Worm (Caenorhabditis elegans) whole organism, young adult: ENCODE results near the gene gtf-2H3.

Experiments
- B0261.1 ChIP-seq: sonication (generic microtip); optimal IDR thresholded peaks from 2 replicates; lab custom pipeline; 2016; ENCODE audit warnings: mild to moderate bottlenecking, missing genetic modification characterization, moderate library complexity, missing compliant biosample characterization
- F10E7.11 ChIP-seq: sonication (generic microtip); optimal IDR thresholded peaks from 2 replicates; lab custom pipeline; 2017; ENCODE audit warnings: mild to moderate bottlenecking, missing genetic modification characterization, moderate library complexity, missing compliant biosample characterization
- F33H1.4 ChIP-seq: fragments of 200-800 bp; sonication (Bioruptor generic); IDR thresholded peaks from 2 replicates; pipeline ENCODE4 v1.3.6; 2022; ENCODE audit warnings: missing genetic modification reagents, missing genetic modification characterization, missing compliant biosample characterization
- Y53G8AR.9 ChIP-seq: fragments of 200-800 bp; sonication (Bioruptor generic); conservative IDR thresholded peaks from 2 replicates; pipeline ENCODE4 v1.3.6; 2022; ENCODE audit warnings: missing genetic modification reagents, missing genetic modification characterization, missing compliant biosample characterization
- ama-1 ChIP-seq, 3 experiments: fragments of 150-350 bp in 1 of 3; sonication (generic microtip) in 2 of 3; optimal IDR thresholded peaks; 2 replicates each; lab custom pipeline; 2014 to 2018; ENCODE audit warnings: missing biosample characterization in 2 of 3, missing genetic modification characterization in 2 of 3, missing genetic modification reagents in 2 of 3
- aptf-3 ChIP-seq: fragments of 200-800 bp; sonication (Bioruptor generic); IDR thresholded peaks from 2 replicates; pipeline ENCODE4 v1.3.6; 2022; ENCODE audit warnings: missing genetic modification characterization, missing compliant biosample characterization
- athp-1 ChIP-seq: sonication (generic microtip); optimal IDR thresholded peaks from 2 replicates; lab custom pipeline; 2017; ENCODE audit warnings: mild to moderate bottlenecking, missing genetic modification characterization, missing compliant biosample characterization
- attf-3 ChIP-seq: fragments of 200-800 bp; sonication (Bioruptor generic); conservative IDR thresholded peaks from 2 replicates; pipeline ENCODE4 v1.3.6; 2022; ENCODE audit warnings: missing genetic modification reagents, missing genetic modification characterization, missing compliant biosample characterization
- attf-5 ChIP-seq: fragments of 200-800 bp; sonication (Bioruptor generic); optimal IDR thresholded peaks from 2 replicates; lab custom pipeline; 2018; ENCODE audit warnings: mild to moderate bottlenecking, missing genetic modification characterization, missing compliant biosample characterization
- attf-6 ChIP-seq: fragments of 200-800 bp; sonication (Bioruptor generic); IDR thresholded peaks from 2 replicates; pipeline ENCODE4 v1.3.6; 2022; ENCODE audit warnings: missing genetic modification reagents, missing genetic modification characterization, missing compliant biosample characterization
- bed-2 ChIP-seq: fragments of 200-800 bp; sonication (Bioruptor generic); IDR thresholded peaks from 2 replicates; pipeline ENCODE4 v1.3.6; 2022; ENCODE audit warnings: missing genetic modification reagents, missing genetic modification characterization, missing compliant biosample characterization
- ceh-100 ChIP-seq: fragments of 200-800 bp; sonication (Bioruptor generic); IDR thresholded peaks from 2 replicates; pipeline ENCODE4 v1.3.6; 2022; ENCODE audit warnings: missing genetic modification reagents, missing genetic modification characterization, missing compliant biosample characterization
- chd-7 ChIP-seq: sonication (generic microtip); optimal IDR thresholded peaks from 2 replicates; lab custom pipeline; 2016; ENCODE audit warnings: mild to moderate bottlenecking, missing genetic modification characterization, moderate library complexity, missing compliant biosample characterization
- dox-1 ChIP-seq: fragments of 200-800 bp; sonication (Bioruptor generic); IDR thresholded peaks from 2 replicates; pipeline ENCODE4 v1.3.6; 2022; ENCODE audit warnings: missing genetic modification reagents, missing genetic modification characterization, missing compliant biosample characterization
- dpff-1 ChIP-seq: sonication (generic microtip); optimal IDR thresholded peaks from 2 replicates; lab custom pipeline; 2017; ENCODE audit warnings: mild to moderate bottlenecking, missing genetic modification characterization, missing compliant biosample characterization
- dpl-1 ChIP-seq: fragments of 150-350 bp; optimal IDR thresholded peaks from 2 replicates; lab custom pipeline; 2014; ENCODE audit warnings: missing biosample characterization, missing genetic modification reagents, missing genetic modification characterization
- egl-18 ChIP-seq: fragments of 200-800 bp; sonication (Bioruptor generic); IDR thresholded peaks from 2 replicates; pipeline ENCODE4 v1.3.6; 2022; ENCODE audit warnings: missing genetic modification reagents, missing genetic modification characterization, missing compliant biosample characterization
- egl-44 ChIP-seq: fragments of 200-800 bp; sonication (Bioruptor generic); IDR thresholded peaks from 2 replicates; pipeline ENCODE4 v1.3.6; 2022; ENCODE audit warnings: missing genetic modification reagents, missing genetic modification characterization, missing compliant biosample characterization
- egrh-3 ChIP-seq: fragments of 200-800 bp; sonication (Bioruptor generic); IDR thresholded peaks from 2 replicates; pipeline ENCODE4 v1.3.6; 2022; ENCODE audit warnings: missing genetic modification reagents, missing genetic modification characterization, missing compliant biosample characterization
- ets-4 ChIP-seq: fragments of 200-800 bp; sonication (Bioruptor generic); optimal IDR thresholded peaks from 2 replicates; lab custom pipeline; 2018; ENCODE audit warnings: mild to moderate bottlenecking, missing genetic modification characterization, missing compliant biosample characterization
- him-1 ChIP-seq: sonication (generic microtip); optimal IDR thresholded peaks from 2 replicates; lab custom pipeline; 2016; ENCODE audit warnings: missing genotype, missing genetic modification reagents, missing genetic modification characterization, missing compliant biosample characterization
- hlh-12 ChIP-seq: sonication (generic microtip); optimal IDR thresholded peaks from 2 replicates; lab custom pipeline; 2016; ENCODE audit warnings: missing genetic modification characterization, missing compliant biosample characterization
- hlh-26 ChIP-seq: fragments of 200-800 bp; sonication (Bioruptor generic); conservative IDR thresholded peaks from 2 replicates; pipeline ENCODE4 v1.3.6; 2022; ENCODE audit warnings: missing genetic modification reagents, missing genetic modification characterization, missing compliant biosample characterization
- hmg-20 ChIP-seq: fragments of 200-800 bp; sonication (Bioruptor generic); IDR thresholded peaks from 2 replicates; pipeline ENCODE4 v1.3.6; 2022; ENCODE audit warnings: missing genetic modification reagents, missing genetic modification characterization, missing compliant biosample characterization
- lag-1 ChIP-seq: fragments of 200-800 bp; sonication (Bioruptor generic); IDR thresholded peaks from 2 replicates; pipeline ENCODE4 v1.3.6; 2022; ENCODE audit warnings: missing genetic modification reagents, missing genetic modification characterization, missing compliant biosample characterization
- let-526 ChIP-seq: fragments of 200-800 bp; sonication (Bioruptor generic); IDR thresholded peaks from 2 replicates; pipeline ENCODE4 v1.3.6; 2022; ENCODE audit warnings: missing genetic modification reagents, missing genetic modification characterization, missing compliant biosample characterization
- lin-26 ChIP-seq: fragments of 200-800 bp; sonication (Bioruptor generic); IDR thresholded peaks from 2 replicates; pipeline ENCODE4 v1.3.6; 2022; ENCODE audit warnings: missing genetic modification reagents, missing genetic modification characterization, missing compliant biosample characterization
- lin-54 ChIP-seq: fragments of 200-800 bp; sonication (Bioruptor generic); optimal IDR thresholded peaks from 2 replicates; lab custom pipeline; 2018; ENCODE audit warnings: mild to moderate bottlenecking, missing genetic modification characterization, missing compliant biosample characterization
- lsy-27 ChIP-seq: sonication (generic microtip); optimal IDR thresholded peaks from 2 replicates; lab custom pipeline; 2017; ENCODE audit warnings: missing genetic modification characterization, mild to moderate bottlenecking, missing compliant biosample characterization, antibody characterized with exemption, missing genotype, borderline replicate concordance; ENCODE audit not compliant: insufficient read depth
- madf-10 ChIP-seq: sonication (generic microtip); optimal IDR thresholded peaks from 2 replicates; lab custom pipeline; 2016; ENCODE audit warnings: mild to moderate bottlenecking, missing genetic modification characterization, missing compliant biosample characterization
- madf-8 ChIP-seq: fragments of 200-800 bp; sonication (Bioruptor generic); conservative IDR thresholded peaks from 2 replicates; pipeline ENCODE4 v1.3.6; 2022; ENCODE audit warnings: missing genetic modification reagents, missing genetic modification characterization, missing compliant biosample characterization
- mcd-1 ChIP-seq: fragments of 200-800 bp; sonication (Bioruptor generic); IDR thresholded peaks from 2 replicates; pipeline ENCODE4 v1.3.6; 2022; ENCODE audit warnings: missing genetic modification reagents, missing genetic modification characterization, missing compliant biosample characterization
- mes-4 ChIP-seq: sonication (generic microtip); optimal IDR thresholded peaks from 2 replicates; lab custom pipeline; 2016; ENCODE audit warnings: missing genotype, missing genetic modification characterization, missing compliant biosample characterization
- nfya-1 ChIP-seq: sonication (generic microtip); optimal IDR thresholded peaks from 2 replicates; lab custom pipeline; 2017; ENCODE audit warnings: antibody characterized with exemption, missing compliant biosample characterization, missing genetic modification characterization, borderline replicate concordance; ENCODE audit not compliant: insufficient read depth
- nhr-90 ChIP-seq: sonication (generic microtip); optimal IDR thresholded peaks from 2 replicates; lab custom pipeline; 2016; ENCODE audit warnings: missing genotype, mild to moderate bottlenecking, missing genetic modification characterization, missing compliant biosample characterization
- pha-4 ChIP-seq: fragments of 150-350 bp; sonication (generic microtip); optimal IDR thresholded peaks from 2 replicates; lab custom pipeline; 2014; ENCODE audit warnings: missing biosample characterization, missing genetic modification reagents, missing genetic modification characterization
- rcor-1 ChIP-seq: fragments of 200-800 bp; sonication (Bioruptor generic); IDR thresholded peaks from 2 replicates; pipeline ENCODE4 v1.3.6; 2022; ENCODE audit warnings: missing genetic modification reagents, missing genetic modification characterization, missing compliant biosample characterization
- rpc-1 ChIP-seq, 2 experiments: fragments of 150-350 bp in 1 of 2; sonication (generic microtip) in 1 of 2; optimal IDR thresholded peaks; 2 replicates each; lab custom pipeline; 2014 to 2018; ENCODE audit warnings: missing biosample characterization in 1 of 2, missing genetic modification characterization in 1 of 2, missing genetic modification reagents in 1 of 2, missing genotype in 1 of 2
- snpc-1.3 ChIP-seq: sonication (generic microtip); optimal IDR thresholded peaks from 2 replicates; lab custom pipeline; 2017; ENCODE audit warnings: missing genetic modification characterization, mild to moderate bottlenecking, missing compliant biosample characterization, antibody characterized with exemption, moderate library complexity, missing genotype, missing genetic modification reagents; ENCODE audit not compliant: insufficient read depth
- tbx-9 ChIP-seq: sonication (generic microtip); optimal IDR thresholded peaks from 2 replicates; lab custom pipeline; 2016; ENCODE audit warnings: borderline replicate concordance, missing genetic modification characterization, inconsistent platforms, missing compliant biosample characterization
- unc-62 ChIP-seq: fragments of 150-350 bp; optimal IDR thresholded peaks from 2 replicates; lab custom pipeline; 2014; ENCODE audit warnings: missing biosample characterization, missing genetic modification reagents, missing genetic modification characterization
- xnd-1 ChIP-seq: sonication (generic microtip); optimal IDR thresholded peaks from 2 replicates; lab custom pipeline; 2016; ENCODE audit warnings: missing genotype, missing genetic modification reagents, missing genetic modification characterization, missing compliant biosample characterization
- zim-3 ChIP-seq: sonication (generic microtip); optimal IDR thresholded peaks from 2 replicates; lab custom pipeline; 2017; ENCODE audit warnings: mild to moderate bottlenecking, missing genetic modification characterization, moderate library complexity, missing compliant biosample characterization

The gtf-2H3 gene

DNA sequence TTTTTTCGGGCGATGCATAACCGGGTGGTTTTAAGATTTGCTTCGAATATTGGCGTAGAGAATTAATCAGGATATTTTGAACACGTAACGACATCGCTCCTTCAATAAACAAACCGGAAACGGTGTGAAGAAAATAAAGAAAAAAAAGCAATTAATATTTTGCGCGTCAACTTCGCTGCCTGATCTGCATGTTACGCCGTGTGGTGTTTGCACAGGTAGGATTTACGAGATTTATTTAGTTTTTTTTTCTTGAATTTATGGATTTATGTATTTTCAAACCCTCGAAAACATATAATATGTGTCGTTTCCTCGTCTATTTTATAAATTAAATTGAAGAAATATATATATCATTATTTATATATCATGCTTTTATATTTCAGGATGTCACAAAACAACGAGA lies 5.3 kb downstream of the gtf-2H3 start, which contains the start of the genes ZK1128.1 and mett-10:
Gene ZK1128.1, minus strand, starts transcription at position 99 of the 400 bp plus-strand sequence.
Gene mett-10, plus strand, starts transcription at position 375 of the 400 bp plus-strand sequence.
- TF ChIP-seq lin-54: no peak

- TF ChIP-seq egrh-3 (no peak), lin-26 (no peak), B0261.1 (tag; lab: Kevin White, UChicago) (no peak), madf-10 (no peak), mcd-1 (GFP tag; lab: Robert Waterston, UW) (no peak)
- TF ChIP-seq, all 124 proteins: peak for 0
These were observed 7.0 kb downstream of the gtf-2H3 start, which contains the start of gene vps-29 for ce11 chrIII:10112958-10113357. Gene vps-29 (minus strand): TSS chrIII:10113058.

- no peak for TF ChIP-seq dpff-1
- no peak for TF ChIP-seq tbx-9 (tag; lab: Kevin White, UChicago)
- no peak for TF ChIP-seq hmg-20
- no peak for TF ChIP-seq ama-1 (optimal IDR thresholded peaks at IDR 0.05; lab: Kevin White, UChicago)
- no peak for TF ChIP-seq ama-1 (GFP tag; optimal IDR thresholded peaks at IDR 0.05; lab: Kevin White, UChicago)
- TF ChIP-seq egl-18: no peak
- TF ChIP-seq athp-1 (tag; lab: Kevin White, UChicago): no peak
- no peak for TF ChIP-seq dox-1 (GFP tag; lab: Robert Waterston, UW)
- no peak for TF ChIP-seq bed-2 (GFP tag; lab: Robert Waterston, UW)
- no peak for TF ChIP-seq F33H1.4 (GFP tag; lab: Robert Waterston, UW)
- no peak for TF ChIP-seq aptf-3
- no peak for TF ChIP-seq pha-4 (tag; lab: Kevin White, UChicago)
- no peak for TF ChIP-seq Y53G8AR.9 (GFP tag; lab: Robert Waterston, UW)
- TF ChIP-seq B0261.1 (tag; lab: Kevin White, UChicago): no peak
- no peak for TF ChIP-seq dpl-1 (GFP tag; lab: Kevin White, UChicago)
- no peak for TF ChIP-seq madf-8 (GFP tag; lab: Robert Waterston, UW)
- no peak for TF ChIP-seq attf-3 (GFP tag; lab: Robert Waterston, UW)
- no peak for TF ChIP-seq mes-4 (tag; lab: Kevin White, UChicago)
- TF ChIP-seq rcor-1 (GFP tag; lab: Robert Waterston, UW): no peak
- no peak for TF ChIP-seq hlh-26 (GFP tag; lab: Robert Waterston, UW)
- TF ChIP-seq egrh-3: no peak
These were observed 11.0 kb downstream of the gtf-2H3 start, which contains the start of gene T16H12.9 for ce11 chrIII:10108995-10109394. Gene T16H12.9 (plus strand): TSS chrIII:10109295.

- TF ChIP-seq lsy-27 (no peak), bed-2 (GFP tag; lab: Robert Waterston, UW) (no peak), attf-5 (GFP tag; lab: Kevin White, UChicago) (no peak), ceh-100 (no peak), F10E7.11 (tag; lab: Kevin White, UChicago) (no peak), zim-3 (no peak), egl-44 (GFP tag; lab: Robert Waterston, UW) (no peak), rpc-1 (optimal IDR thresholded peaks at IDR 0.05; lab: Kevin White, UChicago) (no peak), rpc-1 (tag; optimal IDR thresholded peaks at IDR 0.05; lab: Kevin White, UChicago) (no peak), dpl-1 (GFP tag; lab: Kevin White, UChicago) (no peak)
These were observed 13.6 kb downstream of the gtf-2H3 start, which contains the start of gene srt-55 for ce11 chrIII:10106390-10106789. Gene srt-55 (minus strand): TSS chrIII:10106490.

- no peak for TF ChIP-seq snpc-1.3
- no peak for TF ChIP-seq let-526 (GFP tag; lab: Robert Waterston, UW)
- TF ChIP-seq chd-7 (tag; lab: Kevin White, UChicago): no peak
- TF ChIP-seq nfya-1 (tag; lab: Kevin White, UChicago): no peak
- TF ChIP-seq ets-4 (GFP tag; lab: Kevin White, UChicago): no peak
- no peak for TF ChIP-seq nhr-90 (tag; lab: Kevin White, UChicago)
- TF ChIP-seq hlh-12: no peak
- no peak for TF ChIP-seq him-1 (tag; lab: Kevin White, UChicago)
- no peak for TF ChIP-seq xnd-1 (tag; lab: Kevin White, UChicago)
- no peak for TF ChIP-seq unc-62 (GFP tag; lab: Kevin White, UChicago)
- no peak for TF ChIP-seq lag-1 (GFP tag; lab: Robert Waterston, UW)
- TF ChIP-seq attf-6 (GFP tag; lab: Robert Waterston, UW): no peak
- TF ChIP-seq ceh-100: no peak
- no peak for TF ChIP-seq dpff-1
These were observed 18.6 kb downstream of the gtf-2H3 start, which contains the start of gene kel-10 for ce11 chrIII:10101352-10101751. Gene kel-10 (minus strand): TSS chrIII:10101452.
